Fruit fly (Drosophila melanogaster): ENCODE measurements around the gene CG9777.

CG9777 gene

DNA sequence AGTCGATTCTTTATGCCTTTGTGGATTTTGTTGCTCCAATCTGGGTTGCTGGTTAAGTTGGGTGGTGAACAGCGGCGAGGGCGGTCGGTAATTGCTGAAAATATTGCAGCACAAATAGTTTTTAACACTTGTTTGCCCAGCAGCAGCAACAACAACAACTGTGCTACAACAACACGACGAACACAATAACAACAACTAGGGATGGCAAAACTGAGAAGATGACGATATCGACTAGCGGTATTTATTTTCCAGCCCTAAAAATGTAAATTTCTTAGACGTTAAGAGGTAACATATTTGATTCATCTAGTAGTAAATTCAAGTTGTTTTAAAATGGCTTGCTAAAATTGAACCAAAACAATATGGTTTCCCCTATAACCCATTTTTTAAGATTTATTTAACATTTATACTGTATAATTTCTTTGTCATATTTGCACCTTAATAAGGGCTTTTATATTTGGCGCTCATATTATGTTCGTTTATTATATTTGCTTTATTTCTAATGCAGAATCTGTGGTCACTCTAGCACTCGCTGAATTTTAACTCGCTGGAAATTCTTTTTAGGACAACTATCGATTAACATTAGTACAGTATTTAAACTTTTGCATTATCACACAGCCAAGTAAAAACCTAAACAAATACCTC is 33.6 kb downstream of the CG9777 start (continued):
- TF ChIP-seq GATAe (GFP tag; conservative IDR thresholded peaks at IDR 0.05) (no peak), MESR4 (GFP tag; optimal IDR thresholded peaks at IDR 0.05) (peak; percentile 68), pzg (GFP tag; optimal IDR thresholded peaks at IDR 0.05) (peak; percentile 33), ewg (GFP tag; optimal IDR thresholded peaks at IDR 0.05) (no peak), prd (optimal IDR thresholded peaks at IDR 0.05) (no peak), prd (GFP tag; IDR thresholded peaks at IDR 0.05) (no peak), CG6254 (GFP tag; optimal IDR thresholded peaks at IDR 0.05) (no peak), CG1529 (GFP tag; optimal IDR thresholded peaks at IDR 0.05) (no peak), Myb (GFP tag; optimal IDR thresholded peaks at IDR 0.05) (peak; percentile 8), Aef1 (GFP tag; IDR thresholded peaks at IDR 0.05) (peak; percentile 87), croc (GFP tag; conservative IDR thresholded peaks at IDR 0.05) (no peak), Hr78 (GFP tag; optimal IDR thresholded peaks at IDR 0.05) (no peak), MBD-R2 (GFP tag; IDR thresholded peaks at IDR 0.05) (peak; percentile 42; the same call in 1 of the 2 replicates), yki (optimal IDR thresholded peaks at IDR 0.05) (no peak), nerfin-1 (tag; optimal IDR thresholded peaks at IDR 0.05) (peak; percentile 13), z (GFP tag; IDR thresholded peaks at IDR 0.05) (no peak), kni (GFP tag; optimal IDR thresholded peaks at IDR 0.05) (no peak), Oaz (GFP tag; IDR thresholded peaks at IDR 0.05) (no peak), PHDP (tag; optimal IDR thresholded peaks at IDR 0.05) (no peak), CG3163 (GFP tag; optimal IDR thresholded peaks at IDR 0.05) (no peak), stwl (tag; optimal IDR thresholded peaks at IDR 0.05) (peak; percentile 26), CG2202 (tag; optimal IDR thresholded peaks at IDR 0.05) (no peak), ftz-f1 (GFP tag; optimal IDR thresholded peaks at IDR 0.05) (no peak), vvl (GFP tag; IDR thresholded peaks at IDR 0.05) (peak; percentile 55), gro (GFP tag; optimal IDR thresholded peaks at IDR 0.05) (no peak), CG1233 (GFP tag; optimal IDR thresholded peaks at IDR 0.05) (no peak), seq (GFP tag; IDR thresholded peaks at IDR 0.05) (no peak), CG30020 (tag; optimal IDR thresholded peaks at IDR 0.05) (no peak), CG7928 (GFP tag; optimal IDR thresholded peaks at IDR 0.05) (peak; percentile 92), mld (GFP tag; IDR thresholded peaks at IDR 0.05; ENCODE audit: partially characterized antibody) (no peak), dpn (GFP tag; optimal IDR thresholded peaks at IDR 0.05) (peak in 1 of 2 experiments; percentile 1), gcm2 (GFP tag; optimal IDR thresholded peaks at IDR 0.05) (no peak), dan (GFP tag; IDR thresholded peaks at IDR 0.05) (no peak), CG12155 (GFP tag; optimal IDR thresholded peaks at IDR 0.05) (peak; percentile 100), Mad (GFP tag; optimal IDR thresholded peaks at IDR 0.05) (no peak), Opbp (GFP tag; IDR thresholded peaks at IDR 0.05; ENCODE audit: partially characterized antibody) (peak; percentile 39; the same call in 1 of the 3 replicates), Dip2 (GFP tag; IDR thresholded peaks at IDR 0.05) (no peak), Bdp1 (GFP tag; optimal IDR thresholded peaks at IDR 0.05) (no peak), CG18599 (GFP tag; optimal IDR thresholded peaks at IDR 0.05) (no peak), Lim3 (GFP tag; IDR thresholded peaks at IDR 0.05) (no peak), ara (GFP tag; IDR thresholded peaks at IDR 0.05) (no peak), lola (GFP tag; optimal IDR thresholded peaks at IDR 0.05) (peak in 1 of 3 experiments; percentile 14), CG34376 (GFP tag; optimal IDR thresholded peaks at IDR 0.05) (peak; percentile 4), CG2889 (GFP tag; IDR thresholded peaks at IDR 0.05) (no peak), lbe (GFP tag; optimal IDR thresholded peaks at IDR 0.05) (no peak), CG1792 (GFP tag; optimal IDR thresholded peaks at IDR 0.05) (no peak), CG14860 (GFP tag; IDR thresholded peaks at IDR 0.05; ENCODE audit: partially characterized antibody) (no peak), wek (GFP tag; optimal IDR thresholded peaks at IDR 0.05) (peak; percentile 46), zen (tag; optimal IDR thresholded peaks at IDR 0.05) (peak; percentile 11), Pdp1 (GFP tag; optimal IDR thresholded peaks at IDR 0.05) (peak in 1 of 2 experiments; percentile 23)
